Fruit fly (Drosophila melanogaster) whole organism, embryonic: ENCODE measurements around the gene CG1103.

ENCODE experiments used
- CG10209 ChIP-seq: fragments of 200-800 bp; sonication (Bioruptor generic); optimal IDR thresholded peaks from 3 replicates; lab custom pipeline; 2017; ENCODE audit warnings: missing biosample characterization, mild to moderate bottlenecking, missing genetic modification characterization, missing genetic modification reagents
- CG10565 ChIP-seq: fragments of 200-800 bp; sonication (Bioruptor generic); optimal IDR thresholded peaks from 3 replicates; lab custom pipeline; 2016; ENCODE audit warnings: missing biosample characterization, mild to moderate bottlenecking, missing genetic modification characterization
- CG11085 ChIP-seq: fragments of 200-800 bp; sonication (Bioruptor generic); IDR thresholded peaks from 2 replicates; pipeline ENCODE4 v1.3.6; 2022; ENCODE audit warnings: missing biosample characterization, missing genetic modification characterization
- CG17568 ChIP-seq: fragments of 200-800 bp; sonication (Bioruptor generic); optimal IDR thresholded peaks from 2 replicates; lab custom pipeline; 2018; ENCODE audit warnings: missing biosample characterization, mild to moderate bottlenecking, missing genetic modification characterization, moderate library complexity
- CG17912 ChIP-seq: fragments of 200-800 bp; sonication (Bioruptor generic); optimal IDR thresholded peaks from 2 replicates; lab custom pipeline; 2018; ENCODE audit warnings: missing biosample characterization, mild to moderate bottlenecking, missing genetic modification characterization
- CG1792 ChIP-seq: fragments of 200-800 bp; sonication (Bioruptor generic); optimal IDR thresholded peaks from 2 replicates; lab custom pipeline; 2016; ENCODE audit warnings: missing biosample characterization, missing genetic modification characterization
- CG32767 ChIP-seq: fragments of 200-800 bp; sonication (Bioruptor generic); IDR thresholded peaks from 2 replicates; pipeline ENCODE4 v1.3.6; 2022; ENCODE audit warnings: missing biosample characterization, missing genetic modification characterization
- CG33557 ChIP-seq: fragments of 200-800 bp; sonication (Bioruptor generic); optimal IDR thresholded peaks from 2 replicates; lab custom pipeline; 2019; ENCODE audit warnings: missing biosample characterization, mild to moderate bottlenecking, missing genetic modification characterization, moderate library complexity
- CG5180 ChIP-seq: fragments of 200-800 bp; sonication (Bioruptor generic); optimal IDR thresholded peaks from 3 replicates; lab custom pipeline; 2017; ENCODE audit warnings: missing biosample characterization, missing genetic modification characterization, mild to moderate bottlenecking, moderate library complexity, missing genetic modification reagents
- CG7745 ChIP-seq: fragments of 200-800 bp; sonication (Bioruptor generic); optimal IDR thresholded peaks from 2 replicates; lab custom pipeline; 2018; ENCODE audit warnings: missing biosample characterization, mild to moderate bottlenecking, missing genetic modification characterization, moderate library complexity
- CG8359 ChIP-seq: fragments of 200-800 bp; sonication (Bioruptor generic); optimal IDR thresholded peaks from 2 replicates; lab custom pipeline; 2017; ENCODE audit warnings: missing biosample characterization, mild to moderate bottlenecking, missing genetic modification characterization, borderline replicate concordance
- CG8388 ChIP-seq: fragments of 200-800 bp; sonication (Bioruptor generic); optimal IDR thresholded peaks from 2 replicates; lab custom pipeline; 2019; ENCODE audit warnings: missing biosample characterization, mild to moderate bottlenecking, missing genetic modification characterization, moderate library complexity
- CTCF ChIP-seq: fragments of 200-800 bp; sonication (Bioruptor generic); optimal IDR thresholded peaks from 2 replicates; lab custom pipeline; 2017; ENCODE audit warnings: missing biosample characterization, mild to moderate bottlenecking, missing genetic modification characterization, moderate library complexity
- CoRest ChIP-seq: fragments of 200-800 bp; sonication (Bioruptor generic); optimal IDR thresholded peaks from 3 replicates; lab custom pipeline; 2018; ENCODE audit warnings: missing biosample characterization, mild to moderate bottlenecking, missing genetic modification characterization, moderate library complexity
- D ChIP-seq, 2 experiments: fragments of 200-800 bp in 1 of 2; fragments of >200 bp in 1 of 2; sonication (Bioruptor generic) in 1 of 2; optimal IDR thresholded peaks; 2 replicates in 1 of 2; 3 replicates in 1 of 2; lab custom pipeline; 2017; ENCODE audit warnings: mild to moderate bottlenecking in 1 of 2, missing biosample characterization in 1 of 2, missing genetic modification characterization in 1 of 2, missing genetic modification reagents in 1 of 2
- Dfd ChIP-seq, 2 experiments: fragments of >200 bp; optimal IDR thresholded peaks; 2 replicates each; lab custom pipeline; 2017; ENCODE audit warnings: missing biosample characterization in 2 of 2, missing genetic modification characterization in 2 of 2
- Dip3 ChIP-seq: fragments of 200-800 bp; sonication (Bioruptor generic); optimal IDR thresholded peaks from 3 replicates; lab custom pipeline; 2016; ENCODE audit warnings: missing biosample characterization, missing genetic modification characterization
- Gsc ChIP-seq: fragments of 200-800 bp; sonication (Bioruptor generic); IDR thresholded peaks from 2 replicates; pipeline ENCODE4 v1.3.6; 2022; ENCODE audit warnings: missing biosample characterization, missing genetic modification characterization
- Hey ChIP-seq: fragments of 200-800 bp; sonication (Bioruptor generic); optimal IDR thresholded peaks from 3 replicates; lab custom pipeline; 2018; ENCODE audit warnings: missing biosample characterization, mild to moderate bottlenecking, missing genetic modification characterization
- Hmx ChIP-seq: fragments of 200-800 bp; sonication (Bioruptor generic); optimal IDR thresholded peaks from 2 replicates; lab custom pipeline; 2016; ENCODE audit warnings: missing biosample characterization, missing genetic modification characterization
- Hsf ChIP-seq: fragments of 200-800 bp; sonication (Bioruptor generic); optimal IDR thresholded peaks from 3 replicates; lab custom pipeline; 2016; ENCODE audit warnings: missing biosample characterization, missing genetic modification characterization
- Max ChIP-seq: fragments of 200-800 bp; sonication (Bioruptor generic); optimal IDR thresholded peaks from 2 replicates; lab custom pipeline; 2016; ENCODE audit warnings: missing biosample characterization, mild to moderate bottlenecking, missing genetic modification characterization
- Myb ChIP-seq: fragments of 200-800 bp; sonication (Bioruptor generic); optimal IDR thresholded peaks from 2 replicates; lab custom pipeline; 2016; ENCODE audit warnings: missing biosample characterization, missing genetic modification characterization
- NFAT ChIP-seq: fragments of 200-800 bp; sonication (Bioruptor generic); IDR thresholded peaks from 2 replicates; pipeline ENCODE4 v1.3.6; 2022; ENCODE audit warnings: missing biosample characterization, missing genetic modification characterization
- Oli ChIP-seq: fragments of 200-800 bp; sonication (Bioruptor generic); optimal IDR thresholded peaks from 2 replicates; lab custom pipeline; 2018; ENCODE audit warnings: missing biosample characterization, mild to moderate bottlenecking, missing genetic modification characterization, moderate library complexity
- PHDP ChIP-seq: fragments of 200-800 bp; sonication (Bioruptor generic); optimal IDR thresholded peaks from 3 replicates; lab custom pipeline; 2018; ENCODE audit warnings: missing biosample characterization, mild to moderate bottlenecking, missing genetic modification characterization, moderate library complexity
- Ravus ChIP-seq: fragments of 200-800 bp; sonication (Bioruptor generic); IDR thresholded peaks from 2 replicates; pipeline ENCODE4 v1.3.6; 2022; ENCODE audit warnings: missing biosample characterization, missing genetic modification characterization
- Side ChIP-seq: fragments of 200-800 bp; sonication (Bioruptor generic); optimal IDR thresholded peaks from 2 replicates; lab custom pipeline; 2016; ENCODE audit warnings: missing biosample characterization, missing genetic modification characterization
- Stat92E ChIP-seq, 3 experiments: fragments of >200 bp in 2 of 3; fragments of 200-800 bp in 1 of 3; sonication (Bioruptor generic) in 1 of 3; optimal IDR thresholded peaks; 2 replicates each; lab custom pipeline; 2017 to 2019; ENCODE audit warnings: missing biosample characterization in 3 of 3, missing genetic modification characterization in 3 of 3, mild to moderate bottlenecking in 1 of 3, moderate library complexity in 1 of 3
- Trl ChIP-seq, 3 experiments: fragments of >200 bp in 2 of 3; fragments of 200-800 bp in 1 of 3; sonication (Bioruptor generic) in 1 of 3; optimal IDR thresholded peaks; 2 replicates in 1 of 3; 3 replicates in 2 of 3; lab custom pipeline; 2016 to 2017; ENCODE audit warnings: missing biosample characterization in 1 of 3, missing genetic modification characterization in 1 of 3
- al ChIP-seq: fragments of 200-800 bp; sonication (Bioruptor generic); IDR thresholded peaks from 2 replicates; pipeline ENCODE4 v1.3.6; 2022; ENCODE audit warnings: missing biosample characterization, missing genetic modification characterization
- cato ChIP-seq: fragments of 200-800 bp; sonication (Bioruptor generic); optimal IDR thresholded peaks from 2 replicates; lab custom pipeline; 2016; ENCODE audit warnings: missing biosample characterization, missing genetic modification characterization, borderline replicate concordance
- ems ChIP-seq: fragments of 200-800 bp; sonication (Bioruptor generic); optimal IDR thresholded peaks from 3 replicates; lab custom pipeline; 2016; ENCODE audit warnings: missing biosample characterization, missing genetic modification characterization
- eve ChIP-seq, 2 experiments: fragments of >200 bp; optimal IDR thresholded peaks; 2 replicates each; lab custom pipeline; 2017; ENCODE audit warnings: missing biosample characterization in 2 of 2, missing genetic modification characterization in 2 of 2
- fd64A ChIP-seq: fragments of 200-800 bp; sonication (Bioruptor generic); optimal IDR thresholded peaks from 3 replicates; lab custom pipeline; 2018; ENCODE audit warnings: missing biosample characterization, mild to moderate bottlenecking, missing genetic modification characterization
- fu2 ChIP-seq: fragments of 200-800 bp; sonication (Bioruptor generic); optimal IDR thresholded peaks from 2 replicates; lab custom pipeline; 2016; ENCODE audit warnings: missing biosample characterization, missing genetic modification characterization
- gce ChIP-seq: fragments of 200-800 bp; sonication (Bioruptor generic); IDR thresholded peaks from 3 replicates; pipeline ENCODE4 v1.3.6; 2022; ENCODE audit warnings: missing biosample characterization, missing genetic modification characterization
- gem ChIP-seq: fragments of 200-800 bp; sonication (Bioruptor generic); optimal IDR thresholded peaks from 2 replicates; lab custom pipeline; 2019; ENCODE audit warnings: missing biosample characterization, mild to moderate bottlenecking, missing genetic modification characterization, moderate library complexity
- mam ChIP-seq: fragments of 200-800 bp; sonication (Bioruptor generic); optimal IDR thresholded peaks from 3 replicates; lab custom pipeline; 2016; ENCODE audit warnings: missing biosample characterization, missing genetic modification characterization
- prd ChIP-seq, 3 experiments: fragments of >200 bp in 2 of 3; fragments of 200-800 bp in 1 of 3; sonication (Bioruptor generic) in 1 of 3; optimal IDR thresholded peaks in 2 of 3; IDR thresholded peaks in 1 of 3; 2 replicates in 2 of 3; 3 replicates in 1 of 3; pipeline versions ENCODE4 v1.3.6 to Lab custom; 2017 to 2022; ENCODE audit warnings: missing biosample characterization in 1 of 3, missing genetic modification characterization in 1 of 3
- rib ChIP-seq: fragments of 200-800 bp; sonication (Bioruptor generic); IDR thresholded peaks from 2 replicates; pipeline ENCODE4 v1.3.6; 2022; ENCODE audit warnings: missing biosample characterization, missing genetic modification characterization
- slbo ChIP-seq: fragments of 200-800 bp; sonication (Bioruptor generic); IDR thresholded peaks from 2 replicates; pipeline ENCODE4 v1.3.6; 2022; ENCODE audit warnings: missing biosample characterization, missing genetic modification characterization
- stc ChIP-seq: fragments of 200-800 bp; sonication (Bioruptor generic); IDR thresholded peaks from 2 replicates; pipeline ENCODE4 v1.3.6; 2022; ENCODE audit warnings: missing biosample characterization, missing genetic modification characterization
- trem ChIP-seq: fragments of 200-800 bp; optimal IDR thresholded peaks from 3 replicates; lab custom pipeline; 2019; ENCODE audit warnings: missing biosample characterization, mild to moderate bottlenecking, missing genetic modification characterization, moderate library complexity
- vnd ChIP-seq: fragments of 200-800 bp; sonication (Bioruptor generic); IDR thresholded peaks from 3 replicates; pipeline ENCODE4 v1.3.6; 2022; ENCODE audit warnings: missing biosample characterization, missing genetic modification characterization; ENCODE audit not compliant: partially characterized antibody
- zfh2 ChIP-seq: fragments of 200-800 bp; sonication (Bioruptor generic); optimal IDR thresholded peaks from 2 replicates; lab custom pipeline; 2016; ENCODE audit warnings: missing biosample characterization, missing genetic modification characterization

Gene CG1103

DNA sequence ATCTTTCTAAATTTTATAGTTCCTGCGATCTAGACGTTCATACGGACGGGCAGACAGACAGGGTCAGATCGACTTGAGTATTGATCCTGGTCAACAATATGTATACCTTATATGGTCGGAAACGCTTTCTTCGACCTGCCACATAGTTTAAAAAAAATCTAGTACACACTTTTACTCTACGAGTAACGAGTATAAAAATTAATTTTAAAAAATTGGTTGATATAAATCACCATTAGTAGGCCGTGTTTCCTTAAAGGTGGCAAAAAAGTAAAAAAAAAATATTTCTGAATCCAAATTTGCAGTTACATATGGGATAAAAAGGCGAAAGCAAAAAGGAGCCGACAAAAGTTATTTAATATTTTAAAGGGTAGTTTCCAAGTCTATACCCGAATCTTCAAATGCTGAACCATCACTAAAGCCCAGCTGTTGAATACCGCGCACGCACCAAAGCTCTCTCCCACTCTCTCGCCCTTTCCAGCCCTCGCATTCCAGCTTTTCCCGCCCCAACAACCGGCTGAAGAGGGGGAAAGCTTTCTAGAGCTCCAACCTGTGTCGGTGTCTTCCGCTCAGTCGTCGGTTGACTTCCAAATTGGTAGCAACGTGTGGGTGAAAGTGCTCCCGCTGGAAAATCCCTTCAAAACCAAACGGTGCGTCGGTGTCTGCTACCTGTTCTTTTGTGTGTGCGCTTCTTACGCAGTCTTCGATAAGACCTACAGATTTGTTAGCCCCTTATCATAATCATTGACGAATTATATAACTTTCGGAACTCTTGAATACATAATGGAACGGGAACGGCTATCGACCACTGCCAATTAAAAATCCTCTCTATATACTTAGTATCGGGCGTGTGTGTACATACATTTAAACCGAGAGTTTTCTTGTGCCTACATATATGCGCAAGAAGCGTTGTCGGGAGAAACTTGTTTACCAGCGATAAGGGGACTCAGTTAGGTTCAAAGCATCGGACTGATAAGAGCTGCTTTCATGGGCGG, 41.1 kb downstream of the CG1103 start, which contains the start of gene Sfxn1-3 (continued):
- no peak for TF ChIP-seq CG17568 (GFP tag; lab: Kevin White, UChicago)
- no peak for TF ChIP-seq trem
- peak; percentile 5 for TF ChIP-seq cato
- peak; percentile 30 for TF ChIP-seq mam (GFP tag; lab: Kevin White, UChicago)
- 0 out of 2 replicates have a peak, but pooled peaks have one; percentile 51 for TF ChIP-seq rib (GFP tag; lab: Robert Waterston, UW)
- peak; percentile 44 for TF ChIP-seq CTCF (GFP tag; lab: Kevin White, UChicago)
- TF ChIP-seq Dfd (GFP tag; optimal IDR thresholded peaks at IDR 0.05; lab: Kevin White, UChicago): no peak
- TF ChIP-seq gce (GFP tag; lab: Robert Waterston, UW): peak; percentile 31; the same call in 1 of the 3 replicates
- peak in 1 of 3 experiments; percentile 61 for TF ChIP-seq Stat92E (GFP tag; optimal IDR thresholded peaks at IDR 0.05; lab: Kevin White, UChicago)
- no peak for TF ChIP-seq eve (GFP tag; optimal IDR thresholded peaks at IDR 0.05; lab: Kevin White, UChicago)
- TF ChIP-seq fu2: no peak
- TF ChIP-seq Ravus: no peak
- peak; percentile 33 for TF ChIP-seq Myb (GFP tag; lab: Kevin White, UChicago)
- TF ChIP-seq prd (optimal IDR thresholded peaks at IDR 0.05; lab: Kevin White, UChicago): no peak
- peak; percentile 60 for TF ChIP-seq prd (GFP tag; IDR thresholded peaks at IDR 0.05; lab: Robert Waterston, UW)
- TF ChIP-seq CG10209 (GFP tag; lab: Kevin White, UChicago): peak; percentile 22
- TF ChIP-seq CG7745: no peak
- TF ChIP-seq Dip3 (GFP tag; lab: Kevin White, UChicago): peak; percentile 34
- no peak; the same call in 1 of the 2 replicates for TF ChIP-seq CG11085 (GFP tag; lab: Robert Waterston, UW)
- TF ChIP-seq Max (GFP tag; lab: Kevin White, UChicago): no peak
- no peak for TF ChIP-seq Side (GFP tag; lab: Kevin White, UChicago)
- TF ChIP-seq slbo (GFP tag; lab: Robert Waterston, UW): no peak; the same call in none of the 2 replicates
- TF ChIP-seq CG8359 (GFP tag; lab: Kevin White, UChicago): no peak
- no peak for TF ChIP-seq CG33557 (GFP tag; lab: Kevin White, UChicago)
- peak; percentile 62 to 79 for TF ChIP-seq Trl (optimal IDR thresholded peaks at IDR 0.05; lab: Kevin White, UChicago)
- peak; percentile 80 for TF ChIP-seq Trl (GFP tag; optimal IDR thresholded peaks at IDR 0.05; lab: Kevin White, UChicago)
- peak; percentile 61 for TF ChIP-seq gem
- no peak for TF ChIP-seq vnd (GFP tag; lab: Robert Waterston, UW)
- TF ChIP-seq Oli: no peak
- no peak for TF ChIP-seq fd64A (GFP tag; lab: Kevin White, UChicago)
- TF ChIP-seq CG8388 (GFP tag; lab: Kevin White, UChicago): no peak
- TF ChIP-seq CG5180 (GFP tag; lab: Kevin White, UChicago): peak; percentile 72
- no peak for TF ChIP-seq Hmx (GFP tag; lab: Kevin White, UChicago)
- TF ChIP-seq CG32767 (GFP tag; lab: Robert Waterston, UW): peak; percentile 45; the same call in 1 of the 2 replicates
- TF ChIP-seq Gsc (GFP tag; lab: Robert Waterston, UW): no peak
- no peak for TF ChIP-seq al (GFP tag; lab: Robert Waterston, UW)
- TF ChIP-seq ems (GFP tag; lab: Kevin White, UChicago): peak; percentile 10
- TF ChIP-seq zfh2 (GFP tag; lab: Kevin White, UChicago): no peak
- TF ChIP-seq Hsf (GFP tag; lab: Kevin White, UChicago): peak; percentile 34
- TF ChIP-seq Hey: peak; percentile 81
- peak; percentile 12 for TF ChIP-seq PHDP (tag; lab: Kevin White, UChicago)
- peak; percentile 23 for TF ChIP-seq CoRest (tag; lab: Kevin White, UChicago)
- no peak for TF ChIP-seq D (optimal IDR thresholded peaks at IDR 0.05; lab: Kevin White, UChicago)
- no peak for TF ChIP-seq D (GFP tag; optimal IDR thresholded peaks at IDR 0.05; lab: Kevin White, UChicago)
- peak; percentile 44; the same call in 1 of the 2 replicates for TF ChIP-seq stc (GFP tag; lab: Robert Waterston, UW)
- no peak for TF ChIP-seq CG10565 (GFP tag; lab: Kevin White, UChicago)
- TF ChIP-seq NFAT (GFP tag; lab: Robert Waterston, UW): peak; percentile 70
- peak; percentile 46 for TF ChIP-seq CG17912 (GFP tag; lab: Kevin White, UChicago)
- TF ChIP-seq CG1792: peak; percentile 49
